Worm (Caenorhabditis elegans): ENCODE results near the gene Y69A2AR.18.

The Y69A2AR.18 gene

ce11 chrIV:2470114-2470513 lies 25.4 kb upstream of the Y69A2AR.18 start, which contains the start of gene ilys-1:
TSS of gene ilys-1 (plus strand) at chrIV:2470414.
- TF ChIP-seq ceh-39 (tag; optimal IDR thresholded peaks at IDR 0.05) (no peak), ceh-43 (GFP tag; optimal IDR thresholded peaks at IDR 0.05) (no peak), unc-39 (tag; optimal IDR thresholded peaks at IDR 0.05) (no peak), mls-2 (tag; optimal IDR thresholded peaks at IDR 0.05) (no peak), ces-1 (GFP tag; optimal IDR thresholded peaks at IDR 0.05) (no peak), sem-2 (GFP tag; optimal IDR thresholded peaks at IDR 0.05) (no peak), elt-3 (tag; optimal IDR thresholded peaks at IDR 0.05) (no peak), nhr-28 (tag; optimal IDR thresholded peaks at IDR 0.05) (no peak), nhr-12 (tag; optimal IDR thresholded peaks at IDR 0.05) (no peak), ztf-11 (tag; optimal IDR thresholded peaks at IDR 0.05) (no peak), drap-1 (GFP tag; optimal IDR thresholded peaks at IDR 0.05) (no peak), nhr-237 (tag; optimal IDR thresholded peaks at IDR 0.05) (no peak), elt-1 (tag; optimal IDR thresholded peaks at IDR 0.05; ENCODE audit: borderline replicate concordance, insufficient read depth) (no peak), lsy-2 (tag; optimal IDR thresholded peaks at IDR 0.05) (no peak), snpc-4 (tag; optimal IDR thresholded peaks at IDR 0.05) (no peak), nhr-76 (tag; optimal IDR thresholded peaks at IDR 0.05) (no peak), bed-3 (GFP tag; optimal IDR thresholded peaks at IDR 0.05) (no peak), zip-8 (tag; optimal IDR thresholded peaks at IDR 0.05) (no peak), pha-4 (tag; optimal IDR thresholded peaks at IDR 0.05) (no peak), lin-13 (tag; optimal IDR thresholded peaks at IDR 0.05) (no peak)

DNA sequence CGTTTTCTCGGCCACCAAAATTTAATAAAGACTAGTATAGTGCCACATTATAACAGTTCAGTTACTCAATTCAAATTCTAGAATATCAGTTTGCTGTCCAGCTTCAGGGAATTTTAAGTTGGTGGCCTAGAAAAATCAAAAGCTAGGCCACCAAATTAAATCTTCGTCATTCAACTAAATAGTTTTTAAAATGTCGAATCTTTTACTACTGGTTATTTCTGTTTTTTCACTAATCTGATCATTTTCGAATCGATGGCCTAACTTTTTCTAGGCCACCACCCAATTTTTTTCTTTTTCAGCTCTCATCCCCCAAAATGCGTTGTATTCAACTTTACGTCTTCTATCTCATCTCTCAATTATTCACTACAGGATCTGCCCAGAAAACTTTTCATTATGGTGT lies 19.1 kb upstream of the Y69A2AR.18 start, which contains the start of gene grd-16:
Gene grd-16, plus strand, starts transcription at position 301 of the 400 bp plus-strand sequence.
- TF ChIP-seq lin-13 (tag; optimal IDR thresholded peaks at IDR 0.05) = no peak
- no peak for TF ChIP-seq ceh-83 (GFP tag; optimal IDR thresholded peaks at IDR 0.05)
- no peak for TF ChIP-seq nhr-28 (tag; optimal IDR thresholded peaks at IDR 0.05)
- no peak for TF ChIP-seq ztf-11 (tag; optimal IDR thresholded peaks at IDR 0.05)
- no peak for TF ChIP-seq ces-1 (GFP tag; optimal IDR thresholded peaks at IDR 0.05)
- TF ChIP-seq mab-5 (tag; optimal IDR thresholded peaks at IDR 0.05) = no peak
- TF ChIP-seq unc-62 (GFP tag; optimal IDR thresholded peaks at IDR 0.05) = no peak
- TF ChIP-seq nhr-12 (tag; optimal IDR thresholded peaks at IDR 0.05) = no peak
- no peak for TF ChIP-seq blmp-1 (tag; optimal IDR thresholded peaks at IDR 0.05)
- no peak for TF ChIP-seq nhr-237 (tag; optimal IDR thresholded peaks at IDR 0.05)
- no peak for TF ChIP-seq snpc-4 (tag; optimal IDR thresholded peaks at IDR 0.05)
- TF ChIP-seq ceh-43 (GFP tag; optimal IDR thresholded peaks at IDR 0.05) = no peak
- no peak for TF ChIP-seq bed-3 (GFP tag; optimal IDR thresholded peaks at IDR 0.05)
- TF ChIP-seq elt-3 (tag; optimal IDR thresholded peaks at IDR 0.05) = no peak
- TF ChIP-seq nhr-2 (tag; optimal IDR thresholded peaks at IDR 0.05) = no peak
- no peak for TF ChIP-seq nhr-76 (tag; optimal IDR thresholded peaks at IDR 0.05)
- no peak for TF ChIP-seq lsy-2 (tag; optimal IDR thresholded peaks at IDR 0.05)
- no peak for TF ChIP-seq cnd-1 (tag; optimal IDR thresholded peaks at IDR 0.05)
- no peak for TF ChIP-seq mls-2 (tag; optimal IDR thresholded peaks at IDR 0.05)

ce11 chrIV:2481955-2482354 lies 13.6 kb upstream of the Y69A2AR.18 start, which contains the start of gene Y69A2AL.2:
TSS of gene Y69A2AL.2 (plus strand) at chrIV:2482255.
- no peak for TF ChIP-seq ces-1 (GFP tag; optimal IDR thresholded peaks at IDR 0.05)
- TF ChIP-seq nhr-237 (tag; optimal IDR thresholded peaks at IDR 0.05) = no peak
- TF ChIP-seq cnd-1 (tag; optimal IDR thresholded peaks at IDR 0.05) = no peak
- TF ChIP-seq mls-2 (tag; optimal IDR thresholded peaks at IDR 0.05) = no peak
- no peak for TF ChIP-seq ceh-39 (tag; optimal IDR thresholded peaks at IDR 0.05)

DNA sequence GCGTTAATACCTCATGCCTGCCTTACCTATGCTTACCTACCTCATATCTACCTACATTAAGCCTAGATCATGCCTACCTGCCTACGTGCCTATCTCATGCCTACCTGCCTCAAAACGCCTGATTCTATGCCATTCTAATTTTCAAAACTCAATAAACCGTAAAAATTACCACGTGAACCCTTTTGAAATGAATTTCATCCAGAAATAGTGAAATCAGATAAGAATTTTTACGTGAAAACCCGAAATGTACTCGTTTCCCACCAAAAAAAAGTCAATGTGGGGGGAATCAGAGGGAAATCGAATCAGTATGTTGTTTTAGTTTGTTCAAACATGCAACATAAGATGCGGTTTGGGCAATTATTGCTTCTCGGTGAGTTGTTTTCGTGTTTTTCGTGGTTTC lies 7.0 kb upstream of the Y69A2AR.18 start, which contains the start of gene Y69A2AR.19:
Gene Y69A2AR.19, plus strand, starts transcription at position 301 of the 400 bp plus-strand sequence.
- TF ChIP-seq drap-1 (GFP tag; optimal IDR thresholded peaks at IDR 0.05) (no peak), bed-3 (GFP tag; optimal IDR thresholded peaks at IDR 0.05) (no peak)

ce11 chrIV:2496084-2496483 lies 549 bp downstream of the Y69A2AR.18 start:
- no peak for TF ChIP-seq cnd-1 (tag; optimal IDR thresholded peaks at IDR 0.05)
- no peak for TF ChIP-seq nhr-2 (tag; optimal IDR thresholded peaks at IDR 0.05)
- TF ChIP-seq elt-3 (tag; optimal IDR thresholded peaks at IDR 0.05) = no peak
- no peak for TF ChIP-seq nhr-76 (tag; optimal IDR thresholded peaks at IDR 0.05)
- no peak for TF ChIP-seq zip-8 (tag; optimal IDR thresholded peaks at IDR 0.05)
- TF ChIP-seq nhr-28 (tag; optimal IDR thresholded peaks at IDR 0.05) = no peak
- TF ChIP-seq hlh-1 (tag; optimal IDR thresholded peaks at IDR 0.05) = no peak
- TF ChIP-seq tbx-8 (GFP tag; optimal IDR thresholded peaks at IDR 0.05) = no peak
- TF ChIP-seq nhr-237 (tag; optimal IDR thresholded peaks at IDR 0.05) = no peak

- TF ChIP-seq snpc-4 (tag; optimal IDR thresholded peaks at IDR 0.05) (no peak), elt-3 (tag; optimal IDR thresholded peaks at IDR 0.05) (no peak), zip-8 (tag; optimal IDR thresholded peaks at IDR 0.05) (no peak), sptf-1 (tag; optimal IDR thresholded peaks at IDR 0.05) (no peak)
These were observed 2.2 kb downstream of the Y69A2AR.18 start, which contains the start of gene Y69A2AR.16 for ce11 chrIV:2497615-2498183. TSS of gene Y69A2AR.16 (plus strand) at chrIV:2497803.

Data from whole organism, mixed stage, embryonic.